Worm (Caenorhabditis elegans) whole organism, L1 larva: ENCODE measurements around the gene F46C8.3.

Experiments used
- C04F5.9 ChIP-seq: sonication (generic microtip); optimal IDR thresholded peaks from 2 replicates; lab custom pipeline; 2016; ENCODE audit warnings: missing genetic modification characterization, missing compliant biosample characterization
- C16A3.4 ChIP-seq: fragments of 150-350 bp; optimal IDR thresholded peaks from 2 replicates; lab custom pipeline; 2014; ENCODE audit warnings: missing biosample characterization, missing genetic modification characterization
- Y116A8C.19 ChIP-seq: sonication (generic microtip); optimal IDR thresholded peaks from 2 replicates; lab custom pipeline; 2016; ENCODE audit warnings: missing compliant biosample characterization, missing genetic modification characterization, borderline replicate concordance
- blmp-1 ChIP-seq: fragments of 150-350 bp; optimal IDR thresholded peaks from 2 replicates; lab custom pipeline; 2014; ENCODE audit warnings: missing biosample characterization, missing genetic modification characterization
- ceh-63 ChIP-seq: fragments of 200-800 bp; sonication (Bioruptor generic); optimal IDR thresholded peaks from 2 replicates; lab custom pipeline; 2018; ENCODE audit warnings: mild to moderate bottlenecking, missing genetic modification characterization, missing compliant biosample characterization
- ceh-90 ChIP-seq: sonication (generic microtip); optimal IDR thresholded peaks from 2 replicates; lab custom pipeline; 2016; ENCODE audit warnings: missing genetic modification characterization, missing compliant biosample characterization
- egl-27 ChIP-seq, 2 experiments: fragments of 150-350 bp in 1 of 2; sonication (generic microtip); optimal IDR thresholded peaks; 3 replicates each; lab custom pipeline; 2017 to 2018; ENCODE audit warnings: missing biosample characterization in 2 of 2, missing genetic modification characterization in 2 of 2, missing genetic modification reagents in 2 of 2
- elt-2 ChIP-seq: sonication (generic microtip); optimal IDR thresholded peaks from 2 replicates; lab custom pipeline; 2016; ENCODE audit warnings: missing genetic modification characterization, mild to moderate bottlenecking, inconsistent platforms, missing compliant biosample characterization, missing genetic modification reagents
- elt-3 ChIP-seq, 6 experiments: fragments of 150-350 bp in 1 of 6; sonication (generic microtip); optimal IDR thresholded peaks; 2 replicates each; lab custom pipeline; 2017 to 2018; ENCODE audit warnings: missing biosample characterization in 6 of 6, missing genetic modification characterization in 6 of 6, inconsistent platforms in 1 of 6
- fkh-4 ChIP-seq: sonication (generic microtip); optimal IDR thresholded peaks from 2 replicates; lab custom pipeline; 2016; ENCODE audit warnings: missing compliant biosample characterization, missing genetic modification characterization, borderline replicate concordance
- fkh-8 ChIP-seq: sonication (generic microtip); optimal IDR thresholded peaks from 2 replicates; lab custom pipeline; 2016; ENCODE audit warnings: mild to moderate bottlenecking, missing genetic modification characterization, missing compliant biosample characterization
- fos-1 ChIP-seq: fragments of 150-350 bp; optimal IDR thresholded peaks from 2 replicates; lab custom pipeline; 2014; ENCODE audit warnings: missing biosample characterization, missing genetic modification characterization
- hlh-4 ChIP-seq: sonication (generic microtip); optimal IDR thresholded peaks from 2 replicates; lab custom pipeline; 2016; ENCODE audit warnings: mild to moderate bottlenecking, missing genetic modification characterization, missing compliant biosample characterization
- irx-1 ChIP-seq: sonication (generic microtip); optimal IDR thresholded peaks from 2 replicates; lab custom pipeline; 2016; ENCODE audit warnings: missing genetic modification characterization, missing compliant biosample characterization
- lin-35 ChIP-seq, 2 experiments: fragments of 150-350 bp; optimal IDR thresholded peaks; 2 replicates each; lab custom pipeline; 2014; ENCODE audit warnings: missing biosample characterization in 2 of 2, missing genetic modification characterization in 2 of 2, missing genetic modification reagents in 2 of 2
- lir-3 ChIP-seq: sonication (generic microtip); optimal IDR thresholded peaks from 2 replicates; lab custom pipeline; 2016; ENCODE audit warnings: mild to moderate bottlenecking, missing genetic modification characterization, moderate library complexity, missing compliant biosample characterization; ENCODE audit not compliant: poor library complexity
- mef-2 ChIP-seq: fragments of 150-350 bp; optimal IDR thresholded peaks from 2 replicates; lab custom pipeline; 2014; ENCODE audit warnings: missing biosample characterization, missing genetic modification characterization
- mep-1 ChIP-seq: fragments of 150-350 bp; optimal IDR thresholded peaks from 2 replicates; lab custom pipeline; 2014; ENCODE audit warnings: missing biosample characterization, missing genetic modification characterization
- nhr-237 ChIP-seq: fragments of 150-350 bp; optimal IDR thresholded peaks from 2 replicates; lab custom pipeline; 2014; ENCODE audit warnings: missing biosample characterization, missing genetic modification characterization
- nhr-47 ChIP-seq: sonication (generic microtip); optimal IDR thresholded peaks from 2 replicates; lab custom pipeline; 2016; ENCODE audit warnings: mild to moderate bottlenecking, missing genetic modification characterization, moderate library complexity, missing compliant biosample characterization
- nhr-77 ChIP-seq: fragments of 150-350 bp; optimal IDR thresholded peaks from 2 replicates; lab custom pipeline; 2014; ENCODE audit warnings: missing biosample characterization, missing genetic modification characterization
- pqm-1 ChIP-seq: sonication (generic microtip); optimal IDR thresholded peaks from 3 replicates; lab custom pipeline; 2017; ENCODE audit warnings: missing biosample characterization, missing genetic modification characterization
- skn-1 ChIP-seq: fragments of 150-350 bp; optimal IDR thresholded peaks from 2 replicates; lab custom pipeline; 2014; ENCODE audit warnings: missing biosample characterization, missing genetic modification characterization
- snpc-4 ChIP-seq: fragments of 150-350 bp; optimal IDR thresholded peaks from 2 replicates; lab custom pipeline; 2014; ENCODE audit warnings: missing biosample characterization, missing genetic modification characterization
- sox-4 ChIP-seq: sonication (generic microtip); optimal IDR thresholded peaks from 2 replicates; lab custom pipeline; 2016; ENCODE audit warnings: missing genetic modification characterization, missing compliant biosample characterization
- sptf-1 ChIP-seq: fragments of 150-350 bp; optimal IDR thresholded peaks from 2 replicates; lab custom pipeline; 2014; ENCODE audit warnings: missing biosample characterization, missing genetic modification characterization
- swsn-7 ChIP-seq: sonication (generic microtip); optimal IDR thresholded peaks from 2 replicates; lab custom pipeline; 2016; ENCODE audit warnings: missing genetic modification characterization, missing compliant biosample characterization
- tbx-2 ChIP-seq: sonication (generic microtip); optimal IDR thresholded peaks from 2 replicates; lab custom pipeline; 2016; ENCODE audit warnings: missing genetic modification characterization, missing compliant biosample characterization
- tlp-1 ChIP-seq: fragments of 150-350 bp; optimal IDR thresholded peaks from 2 replicates; lab custom pipeline; 2014; ENCODE audit warnings: missing biosample characterization, missing genetic modification characterization
- unc-130 ChIP-seq: fragments of 150-350 bp; optimal IDR thresholded peaks from 2 replicates; lab custom pipeline; 2017; ENCODE audit warnings: missing biosample characterization, missing genetic modification characterization, inconsistent platforms
- unc-98 ChIP-seq: fragments of 200-800 bp; sonication (Bioruptor generic); IDR thresholded peaks from 2 replicates; pipeline ENCODE4 v1.3.6; 2022; ENCODE audit warnings: missing genetic modification characterization, missing compliant biosample characterization
- vab-15 ChIP-seq: sonication (generic microtip); optimal IDR thresholded peaks from 2 replicates; lab custom pipeline; 2017; ENCODE audit warnings: missing genotype, mild to moderate bottlenecking, missing genetic modification characterization, missing compliant biosample characterization
- zag-1 ChIP-seq: fragments of 150-350 bp; optimal IDR thresholded peaks from 2 replicates; lab custom pipeline; 2014; ENCODE audit warnings: missing biosample characterization, missing genetic modification characterization
- ztf-4 ChIP-seq: fragments of 150-350 bp; optimal IDR thresholded peaks from 2 replicates; lab custom pipeline; 2014; ENCODE audit warnings: missing biosample characterization, missing genetic modification characterization

Gene F46C8.3

ce11 chrX:7532632-7533031 lies 7.3 kb downstream of the F46C8.3 start, which contains the start of gene ceh-14:
TSS of gene ceh-14 (minus strand) at chrX:7532732.
- TF ChIP-seq irx-1 (no peak), fos-1 (tag; lab: Kevin White, UChicago) (no peak)

- TF ChIP-seq ceh-63 (GFP tag; lab: Kevin White, UChicago): peak; percentile 71
- TF ChIP-seq mef-2 (tag; lab: Kevin White, UChicago): no peak
- TF ChIP-seq, all 84 proteins: peak for 1
Measured at ce11 chrX:7534454-7534853, 9.1 kb downstream of the F46C8.3 start.

ce11 chrX:7536869-7537268 lies 11.5 kb downstream of the F46C8.3 start:
- TF ChIP-seq vab-15 (tag; lab: Kevin White, UChicago) (no peak), swsn-7 (tag; lab: Kevin White, UChicago) (no peak), zag-1 (no peak), egl-27 (tag; optimal IDR thresholded peaks at IDR 0.05; lab: Kevin White, UChicago) (no peak), lin-35 (GFP tag; optimal IDR thresholded peaks at IDR 0.05; lab: Kevin White, UChicago) (no peak), nhr-237 (tag; lab: Kevin White, UChicago) (no peak), nhr-47 (no peak), ztf-4 (tag; lab: Kevin White, UChicago) (no peak), fkh-8 (tag; lab: Kevin White, UChicago) (no peak), unc-130 (tag; lab: Kevin White, UChicago) (no peak), C04F5.9 (tag; lab: Kevin White, UChicago) (no peak), C16A3.4 (tag; lab: Kevin White, UChicago) (no peak), unc-98 (no peak), irx-1 (no peak), elt-3 (tag; optimal IDR thresholded peaks at IDR 0.05; lab: Kevin White, UChicago) (no peak), skn-1 (tag; lab: Kevin White, UChicago) (no peak), hlh-4 (no peak)
- TF ChIP-seq, all 84 proteins: peak for 0

ce11 chrX:7537742-7538268 lies 12.4 kb downstream of the F46C8.3 start, which contains the start of gene dpy-7:
TSS of gene dpy-7 (minus strand) at chrX:7537792.
- peak; percentile 67 for TF ChIP-seq blmp-1 (tag; lab: Kevin White, UChicago)
- TF ChIP-seq elt-2: no peak
- no peak for TF ChIP-seq sox-4 (tag; lab: Kevin White, UChicago)
- no peak for TF ChIP-seq lir-3
- TF ChIP-seq elt-3 (tag; optimal IDR thresholded peaks at IDR 0.05; lab: Kevin White, UChicago): peak in 1 of 6 experiments; percentile 28

ce11 chrX:7540033-7540432 lies 14.7 kb downstream of the F46C8.3 start, which contains the start of gene glb-16:
TSS of gene glb-16 (minus strand) at chrX:7540133.
- no peak for TF ChIP-seq ceh-63 (GFP tag; lab: Kevin White, UChicago)
- no peak for TF ChIP-seq nhr-77
- TF ChIP-seq tbx-2 (tag; lab: Kevin White, UChicago): no peak
- no peak for TF ChIP-seq nhr-237 (tag; lab: Kevin White, UChicago)
- TF ChIP-seq mef-2 (tag; lab: Kevin White, UChicago): no peak
- TF ChIP-seq sptf-1 (tag; lab: Kevin White, UChicago): no peak
- no peak for TF ChIP-seq fkh-4 (tag; lab: Kevin White, UChicago)
- TF ChIP-seq mep-1 (tag; lab: Kevin White, UChicago): no peak
- no peak for TF ChIP-seq skn-1 (tag; lab: Kevin White, UChicago)
- TF ChIP-seq ceh-90 (tag; lab: Kevin White, UChicago): no peak
- no peak for TF ChIP-seq zag-1
- no peak for TF ChIP-seq nhr-47
- TF ChIP-seq Y116A8C.19 (tag; lab: Kevin White, UChicago): no peak
- no peak for TF ChIP-seq pqm-1
- TF ChIP-seq snpc-4 (tag; lab: Kevin White, UChicago): no peak
- TF ChIP-seq unc-98: no peak
- TF ChIP-seq tlp-1: no peak
